Worm (Caenorhabditis elegans) whole organism, young adult: ENCODE results near the gene grwd-1.

Source experiments
- B0035.1 ChIP-seq: sonication (generic microtip); optimal IDR thresholded peaks from 2 replicates; lab custom pipeline; 2016; ENCODE audit warnings: missing genetic modification characterization, mild to moderate bottlenecking, missing compliant biosample characterization, missing genotype, missing genetic modification reagents
- Y95B8A.8 ChIP-seq: fragments of 200-800 bp; sonication (Bioruptor generic); IDR thresholded peaks from 2 replicates; pipeline ENCODE4 v1.3.6; 2022; ENCODE audit warnings: missing genetic modification reagents, missing genetic modification characterization, missing compliant biosample characterization
- ama-1 ChIP-seq, 3 experiments: fragments of 150-350 bp in 1 of 3; sonication (generic microtip) in 2 of 3; optimal IDR thresholded peaks; 2 replicates each; lab custom pipeline; 2014 to 2018; ENCODE audit warnings: missing biosample characterization in 2 of 3, missing genetic modification characterization in 2 of 3, missing genetic modification reagents in 2 of 3
- attf-5 ChIP-seq: fragments of 200-800 bp; sonication (Bioruptor generic); optimal IDR thresholded peaks from 2 replicates; lab custom pipeline; 2018; ENCODE audit warnings: mild to moderate bottlenecking, missing genetic modification characterization, missing compliant biosample characterization
- attf-6 ChIP-seq: fragments of 200-800 bp; sonication (Bioruptor generic); IDR thresholded peaks from 2 replicates; pipeline ENCODE4 v1.3.6; 2022; ENCODE audit warnings: missing genetic modification reagents, missing genetic modification characterization, missing compliant biosample characterization
- efl-1 ChIP-seq: fragments of 150-350 bp; optimal IDR thresholded peaks from 2 replicates; lab custom pipeline; 2014; ENCODE audit warnings: missing biosample characterization, missing genetic modification reagents, missing genetic modification characterization
- hmg-1.2 ChIP-seq: fragments of 200-800 bp; sonication (Bioruptor generic); IDR thresholded peaks from 2 replicates; pipeline ENCODE4 v1.3.6; 2022; ENCODE audit warnings: missing genetic modification reagents, missing genetic modification characterization, missing compliant biosample characterization
- hmg-20 ChIP-seq: fragments of 200-800 bp; sonication (Bioruptor generic); IDR thresholded peaks from 2 replicates; pipeline ENCODE4 v1.3.6; 2022; ENCODE audit warnings: missing genetic modification reagents, missing genetic modification characterization, missing compliant biosample characterization
- lir-1 ChIP-seq: fragments of 200-800 bp; sonication (Bioruptor generic); conservative IDR thresholded peaks from 2 replicates; pipeline ENCODE4 v1.3.6; 2022; ENCODE audit warnings: missing genetic modification reagents, missing genetic modification characterization, missing compliant biosample characterization
- mxl-1 ChIP-seq: sonication (generic microtip); optimal IDR thresholded peaks from 2 replicates; lab custom pipeline; 2016; ENCODE audit warnings: missing genetic modification characterization, missing compliant biosample characterization
- nfyb-1 ChIP-seq: fragments of 200-800 bp; sonication (Bioruptor generic); IDR thresholded peaks from 2 replicates; pipeline ENCODE4 v1.3.6; 2022; ENCODE audit warnings: missing genetic modification reagents, missing genetic modification characterization, missing compliant biosample characterization

DNA sequence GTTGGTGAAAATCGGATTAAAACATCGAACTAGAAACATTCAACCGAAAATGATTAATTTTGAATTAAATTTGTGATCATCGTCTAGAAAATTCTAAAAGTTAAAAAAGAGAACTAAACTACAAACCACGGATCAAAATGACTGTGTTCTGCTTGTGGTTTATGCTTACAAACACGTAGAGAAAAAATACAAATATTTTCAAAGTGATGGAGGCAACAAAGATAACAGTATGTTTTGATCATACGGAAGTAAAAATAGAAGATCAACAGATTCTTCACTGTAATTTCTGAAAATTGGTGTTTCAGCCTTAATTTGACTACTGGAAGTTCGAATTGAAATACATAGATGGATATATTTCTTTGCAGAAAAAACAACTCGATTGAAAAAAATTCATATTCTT is 50.0 kb downstream of the grwd-1 start:
- TF ChIP-seq Y95B8A.8 (GFP tag; lab: Robert Waterston, UW): no peak
- 0 out of 2 replicates have a peak, but pooled peaks have one; percentile 29 for TF ChIP-seq nfyb-1 (GFP tag; lab: Robert Waterston, UW)
- TF ChIP-seq efl-1 (GFP tag; lab: Kevin White, UChicago): no peak
- TF ChIP-seq attf-6: no peak
- TF ChIP-seq hmg-20 (GFP tag; lab: Robert Waterston, UW): no peak
- TF ChIP-seq mxl-1 (tag; lab: Kevin White, UChicago): no peak
- TF ChIP-seq attf-5 (GFP tag; lab: Kevin White, UChicago): no peak
- no peak for TF ChIP-seq lir-1
- no peak for TF ChIP-seq B0035.1 (tag; lab: Kevin White, UChicago)
- no peak for TF ChIP-seq hmg-1.2 (GFP tag; lab: Robert Waterston, UW)
- TF ChIP-seq ama-1 (optimal IDR thresholded peaks at IDR 0.05; lab: Kevin White, UChicago): no peak
- no peak for TF ChIP-seq ama-1 (GFP tag; optimal IDR thresholded peaks at IDR 0.05; lab: Kevin White, UChicago)
